Fruit fly (Drosophila melanogaster) whole organism, embryonic: ENCODE data around the gene Doc2.

Experiments used
- Atf-2 ChIP-seq: fragments of 200-800 bp; sonication (Bioruptor generic); optimal IDR thresholded peaks from 2 replicates; lab custom pipeline; 2016; ENCODE audit warnings: missing biosample characterization, missing genetic modification characterization
- B-H1 ChIP-seq: fragments of 200-800 bp; sonication (Bioruptor generic); IDR thresholded peaks from 3 replicates; pipeline ENCODE4 v1.3.6; 2022; ENCODE audit warnings: missing biosample characterization, missing genetic modification characterization
- BEAF-32 ChIP-seq: fragments of 200-800 bp; sonication (Bioruptor generic); optimal IDR thresholded peaks from 3 replicates; lab custom pipeline; 2017; ENCODE audit warnings: missing biosample characterization, missing genetic modification characterization, mild to moderate bottlenecking, moderate library complexity, missing genetic modification reagents
- CG10209 ChIP-seq: fragments of 200-800 bp; sonication (Bioruptor generic); optimal IDR thresholded peaks from 3 replicates; lab custom pipeline; 2017; ENCODE audit warnings: missing biosample characterization, mild to moderate bottlenecking, missing genetic modification characterization, missing genetic modification reagents
- CG11504 ChIP-seq: fragments of 200-800 bp; sonication (Bioruptor generic); optimal IDR thresholded peaks from 3 replicates; lab custom pipeline; 2019; ENCODE audit warnings: missing biosample characterization, mild to moderate bottlenecking, missing genetic modification characterization, moderate library complexity
- CG11560 ChIP-seq: fragments of 200-800 bp; sonication (Bioruptor generic); IDR thresholded peaks from 3 replicates; pipeline ENCODE4 v1.3.6; 2022; ENCODE audit warnings: missing biosample characterization, missing genetic modification characterization
- CG1233 ChIP-seq: fragments of 200-800 bp; sonication (Bioruptor generic); optimal IDR thresholded peaks from 4 replicates; lab custom pipeline; 2018; ENCODE audit warnings: missing biosample characterization, mild to moderate bottlenecking, missing genetic modification characterization
- CG12659 ChIP-seq: fragments of 200-800 bp; sonication (Bioruptor generic); optimal IDR thresholded peaks from 3 replicates; lab custom pipeline; 2017; ENCODE audit warnings: mild to moderate bottlenecking, missing biosample characterization, missing genetic modification reagents, missing genetic modification characterization
- CG13287 ChIP-seq: fragments of 200-800 bp; sonication (Bioruptor generic); IDR thresholded peaks from 2 replicates; pipeline ENCODE4 v1.3.6; 2022; ENCODE audit warnings: missing biosample characterization, missing genetic modification characterization; ENCODE audit not compliant: partially characterized antibody
- CG14860 ChIP-seq: fragments of 200-800 bp; sonication (Bioruptor generic); IDR thresholded peaks from 3 replicates; pipeline ENCODE4 v1.3.6; 2022; ENCODE audit warnings: missing biosample characterization, missing genetic modification characterization; ENCODE audit not compliant: partially characterized antibody
- CG16815 ChIP-seq: fragments of 200-800 bp; sonication (Bioruptor generic); optimal IDR thresholded peaks from 3 replicates; lab custom pipeline; 2017; ENCODE audit warnings: missing biosample characterization, mild to moderate bottlenecking, missing genetic modification characterization
- CG16863 ChIP-seq: fragments of 200-800 bp; sonication (Bioruptor generic); optimal IDR thresholded peaks from 3 replicates; lab custom pipeline; 2016; ENCODE audit warnings: missing biosample characterization, missing genetic modification characterization
- CG17568 ChIP-seq: fragments of 200-800 bp; sonication (Bioruptor generic); optimal IDR thresholded peaks from 2 replicates; lab custom pipeline; 2018; ENCODE audit warnings: missing biosample characterization, mild to moderate bottlenecking, missing genetic modification characterization, moderate library complexity
- CG17612 ChIP-seq: fragments of 200-800 bp; sonication (Bioruptor generic); IDR thresholded peaks from 2 replicates; pipeline ENCODE4 v1.3.6; 2022; ENCODE audit warnings: missing biosample characterization, missing genetic modification characterization
- CG31441 ChIP-seq: fragments of 200-800 bp; sonication (Bioruptor generic); IDR thresholded peaks from 2 replicates; pipeline ENCODE4 v1.3.6; 2022; ENCODE audit warnings: missing biosample characterization, missing genetic modification characterization
- CG34224 ChIP-seq: fragments of 200-800 bp; sonication (Bioruptor generic); IDR thresholded peaks from 3 replicates; pipeline ENCODE4 v1.3.6; 2022; ENCODE audit warnings: missing biosample characterization, missing genetic modification characterization; ENCODE audit not compliant: partially characterized antibody
- CG4360 ChIP-seq: fragments of 200-800 bp; sonication (Bioruptor generic); IDR thresholded peaks from 2 replicates; pipeline ENCODE4 v1.3.6; 2022; ENCODE audit warnings: missing biosample characterization, missing genetic modification characterization
- CG5180 ChIP-seq: fragments of 200-800 bp; sonication (Bioruptor generic); optimal IDR thresholded peaks from 3 replicates; lab custom pipeline; 2017; ENCODE audit warnings: missing biosample characterization, missing genetic modification characterization, mild to moderate bottlenecking, moderate library complexity, missing genetic modification reagents
- CG6765 ChIP-seq: fragments of 200-800 bp; sonication (Bioruptor generic); optimal IDR thresholded peaks from 3 replicates; lab custom pipeline; 2017; ENCODE audit warnings: missing biosample characterization, mild to moderate bottlenecking, missing genetic modification characterization
- CG8089 ChIP-seq: fragments of 200-800 bp; sonication (Bioruptor generic); optimal IDR thresholded peaks from 3 replicates; lab custom pipeline; 2016; ENCODE audit warnings: missing biosample characterization, missing genetic modification characterization
- CG9215 ChIP-seq: fragments of 200-800 bp; sonication (Bioruptor generic); IDR thresholded peaks from 2 replicates; pipeline ENCODE4 v1.3.6; 2022; ENCODE audit warnings: missing biosample characterization, missing genetic modification characterization
- D19B ChIP-seq: fragments of 200-800 bp; sonication (Bioruptor generic); optimal IDR thresholded peaks from 2 replicates; lab custom pipeline; 2017; ENCODE audit warnings: missing biosample characterization, mild to moderate bottlenecking, missing genetic modification characterization
- Dad ChIP-seq: fragments of 200-800 bp; sonication (Bioruptor generic); optimal IDR thresholded peaks from 3 replicates; lab custom pipeline; 2016; ENCODE audit warnings: missing biosample characterization, missing genetic modification characterization
- Dip2 ChIP-seq: fragments of 200-800 bp; sonication (Bioruptor generic); IDR thresholded peaks from 2 replicates; pipeline ENCODE4 v1.3.6; 2022; ENCODE audit warnings: missing biosample characterization, missing genetic modification characterization
- Ets97D ChIP-seq: fragments of 200-800 bp; sonication (Bioruptor generic); optimal IDR thresholded peaks from 3 replicates; lab custom pipeline; 2016; ENCODE audit warnings: missing biosample characterization, missing genetic modification characterization
- Fer2 ChIP-seq: fragments of 200-800 bp; sonication (Bioruptor generic); optimal IDR thresholded peaks from 2 replicates; lab custom pipeline; 2018; ENCODE audit warnings: missing biosample characterization, mild to moderate bottlenecking, missing genetic modification characterization, moderate library complexity
- Hsf ChIP-seq: fragments of 200-800 bp; sonication (Bioruptor generic); optimal IDR thresholded peaks from 3 replicates; lab custom pipeline; 2016; ENCODE audit warnings: missing biosample characterization, missing genetic modification characterization
- MESR4 ChIP-seq: fragments of 200-800 bp; sonication (Bioruptor generic); optimal IDR thresholded peaks from 2 replicates; lab custom pipeline; 2018; ENCODE audit warnings: missing biosample characterization, mild to moderate bottlenecking, missing genetic modification characterization, moderate library complexity
- NC2β ChIP-seq: fragments of 200-800 bp; sonication (Bioruptor generic); optimal IDR thresholded peaks from 2 replicates; lab custom pipeline; 2016; ENCODE audit warnings: missing biosample characterization, missing genetic modification characterization
- Nf-YA ChIP-seq: fragments of 200-800 bp; sonication (Bioruptor generic); IDR thresholded peaks from 2 replicates; pipeline ENCODE4 v1.3.6; 2022; ENCODE audit warnings: missing biosample characterization, missing genetic modification characterization
- Side ChIP-seq: fragments of 200-800 bp; sonication (Bioruptor generic); optimal IDR thresholded peaks from 2 replicates; lab custom pipeline; 2016; ENCODE audit warnings: missing biosample characterization, missing genetic modification characterization
- Six4 ChIP-seq: fragments of 200-800 bp; sonication (Bioruptor generic); optimal IDR thresholded peaks from 2 replicates; lab custom pipeline; 2016; ENCODE audit warnings: missing biosample characterization, missing genetic modification characterization
- Sry-δ ChIP-seq: fragments of 200-800 bp; sonication (Bioruptor generic); optimal IDR thresholded peaks from 2 replicates; lab custom pipeline; 2016; ENCODE audit warnings: missing biosample characterization, missing genetic modification characterization
- aop ChIP-seq: fragments of 200-800 bp; sonication (Bioruptor generic); IDR thresholded peaks from 2 replicates; pipeline ENCODE4 v1.3.6; 2022; ENCODE audit warnings: missing biosample characterization, missing genetic modification characterization
- esg ChIP-seq: fragments of 200-800 bp; sonication (Bioruptor generic); conservative IDR thresholded peaks from 2 replicates; pipeline ENCODE4 v1.3.6; 2022; ENCODE audit warnings: missing biosample characterization, missing genetic modification characterization
- ftz-f1 ChIP-seq: fragments of 200-800 bp; sonication (Bioruptor generic); optimal IDR thresholded peaks from 2 replicates; lab custom pipeline; 2016; ENCODE audit warnings: missing biosample characterization, missing genetic modification characterization
- gce ChIP-seq: fragments of 200-800 bp; sonication (Bioruptor generic); IDR thresholded peaks from 3 replicates; pipeline ENCODE4 v1.3.6; 2022; ENCODE audit warnings: missing biosample characterization, missing genetic modification characterization
- gcm2 ChIP-seq: fragments of 200-800 bp; sonication (Bioruptor generic); optimal IDR thresholded peaks from 2 replicates; lab custom pipeline; 2016; ENCODE audit warnings: missing biosample characterization, missing genetic modification characterization
- gt ChIP-seq: fragments of 200-800 bp; sonication (Bioruptor generic); IDR thresholded peaks from 2 replicates; pipeline ENCODE4 v1.3.6; 2022; ENCODE audit warnings: missing biosample characterization, missing genetic modification characterization
- kah ChIP-seq: fragments of 200-800 bp; sonication (Bioruptor generic); optimal IDR thresholded peaks from 2 replicates; lab custom pipeline; 2018; ENCODE audit warnings: missing biosample characterization, mild to moderate bottlenecking, missing genetic modification characterization
- kay ChIP-seq: fragments of 200-800 bp; sonication (Bioruptor generic); optimal IDR thresholded peaks from 2 replicates; lab custom pipeline; 2016; ENCODE audit warnings: missing biosample characterization, missing genetic modification characterization
- lola ChIP-seq, 3 experiments: fragments of >200 bp in 2 of 3; fragments of 200-800 bp in 1 of 3; sonication (Bioruptor generic) in 1 of 3; optimal IDR thresholded peaks; 2 replicates each; lab custom pipeline; 2017 to 2019; ENCODE audit warnings: missing biosample characterization in 3 of 3, missing genetic modification characterization in 3 of 3, mild to moderate bottlenecking in 1 of 3, moderate library complexity in 1 of 3
- mam ChIP-seq: fragments of 200-800 bp; sonication (Bioruptor generic); optimal IDR thresholded peaks from 3 replicates; lab custom pipeline; 2016; ENCODE audit warnings: missing biosample characterization, missing genetic modification characterization
- nmo ChIP-seq: fragments of 200-800 bp; sonication (Bioruptor generic); optimal IDR thresholded peaks from 2 replicates; lab custom pipeline; 2018; ENCODE audit warnings: missing biosample characterization, mild to moderate bottlenecking, missing genetic modification characterization, moderate library complexity
- onecut ChIP-seq: fragments of 200-800 bp; sonication (Bioruptor generic); IDR thresholded peaks from 2 replicates; pipeline ENCODE4 v1.3.6; 2022; ENCODE audit warnings: missing biosample characterization, missing genetic modification characterization
- pita ChIP-seq: fragments of 200-800 bp; sonication (Bioruptor generic); optimal IDR thresholded peaks from 2 replicates; lab custom pipeline; 2017; ENCODE audit warnings: missing biosample characterization, mild to moderate bottlenecking, missing genetic modification characterization
- pros ChIP-seq: fragments of 200-800 bp; sonication (Bioruptor generic); optimal IDR thresholded peaks from 3 replicates; lab custom pipeline; 2019; ENCODE audit warnings: missing biosample characterization, mild to moderate bottlenecking, missing genetic modification characterization, moderate library complexity
- salm ChIP-seq: fragments of 200-800 bp; sonication (Bioruptor generic); optimal IDR thresholded peaks from 2 replicates; lab custom pipeline; 2018; ENCODE audit warnings: missing biosample characterization, mild to moderate bottlenecking, missing genetic modification characterization
- sens ChIP-seq: fragments of 200-800 bp; sonication (Bioruptor generic); peaks from one replicate; lab custom pipeline; 2016; ENCODE audit warnings: missing biosample characterization, missing genetic modification characterization
- sima ChIP-seq: fragments of 200-800 bp; sonication (Bioruptor generic); optimal IDR thresholded peaks from 2 replicates; lab custom pipeline; 2016; ENCODE audit warnings: missing biosample characterization, missing genetic modification characterization

Gene Doc2

dm6 chr3L:9057429-9058088, 38.5 kb upstream of the Doc2 start (continued):
- TF ChIP-seq CG6765 (peak; percentile 85), CG5180 (peak; percentile 71), CG17612 (GFP tag; lab: Robert Waterston, UW) (peak; percentile 66), CG16815 (peak; percentile 82), gce (peak; percentile 80; the same call in 2 of the 3 replicates), onecut (GFP tag; lab: Robert Waterston, UW) (peak; percentile 81), gcm2 (GFP tag; lab: Kevin White, UChicago) (peak; percentile 63), salm (peak; percentile 81), gt (peak; percentile 73), lola (GFP tag; optimal IDR thresholded peaks at IDR 0.05; lab: Kevin White, UChicago) (peak in 1 of 3 experiments; percentile 90), BEAF-32 (GFP tag; lab: Kevin White, UChicago) (no peak), Fer2 (tag; lab: Kevin White, UChicago) (peak; percentile 88), CG10209 (GFP tag; lab: Kevin White, UChicago) (peak; percentile 90), CG34224 (GFP tag; lab: Robert Waterston, UW) (no peak), aop (GFP tag; lab: Robert Waterston, UW) (0 out of 2 replicates have a peak, but pooled peaks have one; percentile 4), pros (GFP tag; lab: Kevin White, UChicago) (peak; percentile 11), Sry-δ (GFP tag; lab: Kevin White, UChicago) (peak; percentile 3), pita (no peak), CG8089 (GFP tag; lab: Kevin White, UChicago) (no peak), sima (GFP tag; lab: Kevin White, UChicago) (no peak), CG31441 (GFP tag; lab: Robert Waterston, UW) (peak; percentile 96), MESR4 (GFP tag; lab: Kevin White, UChicago) (peak; percentile 25), CG16863 (peak; percentile 57), Side (peak; percentile 11), esg (GFP tag; lab: Robert Waterston, UW) (peak; percentile 85), sens (peak; percentile 95), Nf-YA (GFP tag; lab: Robert Waterston, UW) (peak; percentile 79), CG11560 (tag; lab: Robert Waterston, UW) (peak; percentile 75; the same call in 2 of the 3 replicates), Six4 (GFP tag; lab: Kevin White, UChicago) (peak; percentile 85), Dip2 (GFP tag; lab: Robert Waterston, UW) (no peak), CG9215 (GFP tag; lab: Robert Waterston, UW) (peak; percentile 89), CG11504 (tag; lab: Kevin White, UChicago) (peak; percentile 91), nmo (GFP tag; lab: Kevin White, UChicago) (peak; percentile 93), Hsf (GFP tag; lab: Kevin White, UChicago) (peak; percentile 77), CG14860 (GFP tag; lab: Robert Waterston, UW) (no peak), Atf-2 (GFP tag; lab: Kevin White, UChicago) (peak; percentile 10), ftz-f1 (peak; percentile 16), NC2β (GFP tag; lab: Kevin White, UChicago) (peak; percentile 30), Dad (GFP tag; lab: Kevin White, UChicago) (peak; percentile 56), CG4360 (peak; percentile 51), Ets97D (peak; percentile 3), CG17568 (GFP tag; lab: Kevin White, UChicago) (peak; percentile 85), kay (GFP tag; lab: Kevin White, UChicago) (peak; percentile 77), mam (GFP tag; lab: Kevin White, UChicago) (peak; percentile 61), CG12659 (GFP tag; lab: Kevin White, UChicago) (peak; percentile 93), kah (GFP tag; lab: Kevin White, UChicago) (peak; percentile 69), CG13287 (GFP tag; lab: Robert Waterston, UW) (no peak), B-H1 (GFP tag; lab: Robert Waterston, UW) (peak; percentile 78), D19B (GFP tag; lab: Kevin White, UChicago) (peak; percentile 66), CG1233 (GFP tag; lab: Kevin White, UChicago) (peak; percentile 87)
